Worm (Caenorhabditis elegans) whole organism, L4/young adult: Measurements from ENCODE around the gene C51E3.9.

Experiments
- dao-5 ChIP-seq: sonication (generic microtip); optimal IDR thresholded peaks from 2 replicates; lab custom pipeline; 2016; ENCODE audit warnings: missing genotype, missing genetic modification characterization, moderate library complexity, missing compliant biosample characterization
- him-1 ChIP-seq: sonication (generic microtip); optimal IDR thresholded peaks from 2 replicates; lab custom pipeline; 2016; ENCODE audit warnings: missing genotype, missing genetic modification reagents, missing genetic modification characterization, missing compliant biosample characterization

- TF ChIP-seq him-1 (no peak), dao-5 (tag; lab: Kevin White, UChicago) (no peak)
These were observed 45.5 kb downstream of the C51E3.9 start for ce11 chrV:10191242-10191641.
